Fruit fly (Drosophila melanogaster): ENCODE data around the gene eg.

DNA sequence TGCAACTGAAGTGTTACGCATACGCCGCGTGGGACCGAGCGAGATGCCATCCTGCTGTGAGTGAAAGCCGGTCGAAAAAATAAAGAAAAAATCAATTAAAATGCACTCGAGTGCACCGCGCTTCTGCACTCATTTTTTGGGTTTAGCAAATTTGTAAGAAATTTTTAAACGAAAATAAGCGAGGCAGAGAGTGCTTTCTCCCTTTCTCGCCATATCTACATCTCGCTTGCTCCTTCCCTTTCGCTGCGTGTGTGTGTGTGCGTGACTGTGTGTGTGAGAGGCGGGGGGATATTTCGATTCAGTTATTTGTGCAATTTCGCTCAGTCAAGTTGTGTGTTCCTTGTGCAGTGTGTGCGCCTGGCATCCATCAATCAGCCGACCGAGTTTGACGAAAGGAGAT lies 36.0 kb downstream of the eg start, which contains the start of gene mub:
- TF ChIP-seq pan (optimal IDR thresholded peaks at IDR 0.05) (no peak), pan (GFP tag; optimal IDR thresholded peaks at IDR 0.05 in 1 of 2, IDR thresholded peaks at IDR 0.05 in 1 of 2) (no peak), ttk (GFP tag; IDR thresholded peaks at IDR 0.05) (no peak), tap (tag; optimal IDR thresholded peaks at IDR 0.05) (no peak), CG11456 (GFP tag; IDR thresholded peaks at IDR 0.05) (no peak), ATbp (GFP tag; optimal IDR thresholded peaks at IDR 0.05) (no peak), unc-4 (GFP tag; IDR thresholded peaks at IDR 0.05; ENCODE audit: partially characterized antibody) (no peak), CG8359 (GFP tag; optimal IDR thresholded peaks at IDR 0.05; ENCODE audit: borderline replicate concordance) (no peak), fd3F (GFP tag; optimal IDR thresholded peaks at IDR 0.05) (no peak), emc (GFP tag; optimal IDR thresholded peaks at IDR 0.05) (no peak), dati (GFP tag; IDR thresholded peaks at IDR 0.05) (no peak), MESR4 (GFP tag; optimal IDR thresholded peaks at IDR 0.05) (no peak), B-H1 (GFP tag; IDR thresholded peaks at IDR 0.05) (no peak), CG10366 (GFP tag; IDR thresholded peaks at IDR 0.05) (no peak)

Measured in whole organism, embryonic.